Worm (Caenorhabditis elegans) whole organism, L1 larva: ENCODE data around the gene ndx-6.

Experiments used
- lin-39 ChIP-seq: fragments of 150-350 bp; optimal IDR thresholded peaks from 2 replicates; lab custom pipeline; 2014; ENCODE audit warnings: missing biosample characterization, missing genetic modification reagents, missing genetic modification characterization
- unc-86 ChIP-seq: sonication (generic microtip); optimal IDR thresholded peaks from 2 replicates; lab custom pipeline; 2016; ENCODE audit warnings: missing genetic modification characterization, missing compliant biosample characterization

DNA sequence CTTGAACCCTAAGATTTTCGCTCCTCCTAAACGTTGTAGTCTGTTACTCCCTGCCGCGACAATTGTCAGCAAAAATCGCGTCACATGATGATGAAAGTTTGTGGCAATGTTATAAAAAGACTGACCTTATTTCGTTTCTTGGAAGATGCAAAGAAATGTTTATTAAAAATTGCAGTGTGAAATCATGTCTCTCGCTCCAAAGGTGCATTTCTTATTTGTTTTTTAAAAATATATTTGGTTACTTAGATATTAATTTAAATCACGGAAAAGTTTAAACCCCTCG lies 11.5 kb downstream of the ndx-6 start:
- no peak for TF ChIP-seq lin-39 (tag; lab: Kevin White, UChicago)
- no peak for TF ChIP-seq unc-86 (tag; lab: Kevin White, UChicago)
